Fruit fly (Drosophila melanogaster): Measurements from ENCODE around the gene CG42718.

- TF ChIP-seq psq (optimal IDR thresholded peaks at IDR 0.05) (no peak), insv (optimal IDR thresholded peaks at IDR 0.05) (no peak), h (optimal IDR thresholded peaks at IDR 0.05) (no peak), Myc (optimal IDR thresholded peaks at IDR 0.05) (no peak), ttk (optimal IDR thresholded peaks at IDR 0.05) (no peak)
Measured at dm6 chr3L:16331633-16332032, 10.6 kb upstream of the CG42718 start, which contains the start of gene retinin.
